Worm (Caenorhabditis elegans): ENCODE results near the gene ZK688.7.
A peak's percentile ranks its signal among the peaks of the same experiment; 100 is the strongest.

ZK688.7 gene

ce11 chrIII:7880132-7880715 lies 31.2 kb downstream of the ZK688.7 start (continued):
- TF ChIP-seq sptf-1 (tag; optimal IDR thresholded peaks at IDR 0.05) (no peak), pag-3 (tag; optimal IDR thresholded peaks at IDR 0.05; ENCODE audit: borderline replicate concordance, insufficient read depth) (no peak), dsc-1 (tag; optimal IDR thresholded peaks at IDR 0.05) (peak; percentile 50), nhr-84 (tag; optimal IDR thresholded peaks at IDR 0.05) (no peak), aha-1 (tag; optimal IDR thresholded peaks at IDR 0.05) (no peak), unc-30 (tag; optimal IDR thresholded peaks at IDR 0.05) (no peak), ztf-4 (tag; optimal IDR thresholded peaks at IDR 0.05) (no peak), grh-1 (GFP tag; IDR thresholded peaks at IDR 0.05) (no peak), zag-1 (tag; optimal IDR thresholded peaks at IDR 0.05) (no peak), ceh-90 (tag; optimal IDR thresholded peaks at IDR 0.05) (no peak), ceh-82 (tag; optimal IDR thresholded peaks at IDR 0.05) (no peak), efl-3 (GFP tag; optimal IDR thresholded peaks at IDR 0.05) (no peak), sox-4 (tag; optimal IDR thresholded peaks at IDR 0.05) (no peak), efl-1 (optimal IDR thresholded peaks at IDR 0.05) (no peak), efl-1 (GFP tag; optimal IDR thresholded peaks at IDR 0.05 in 1 of 2) (peak in 1 of 2 experiments; percentile 61), nhr-12 (tag; optimal IDR thresholded peaks at IDR 0.05) (no peak), ceh-8 (GFP tag; optimal IDR thresholded peaks at IDR 0.05) (no peak)

ce11 chrIII:7878852-7879329 lies 32.5 kb downstream of the ZK688.7 start, which contains the start of gene sup-18:
TSS of gene sup-18 (minus strand) at chrIII:7878902.
- TF ChIP-seq fkh-4 (tag; optimal IDR thresholded peaks at IDR 0.05; ENCODE audit: borderline replicate concordance): peak; percentile 59
- peak; percentile 87 for TF ChIP-seq dsc-1 (tag; optimal IDR thresholded peaks at IDR 0.05)
- no peak for TF ChIP-seq ces-1 (GFP tag; optimal IDR thresholded peaks at IDR 0.05)

ce11 chrIII:7877090-7877489 lies 34.3 kb downstream of the ZK688.7 start:
- TF ChIP-seq ces-1 (GFP tag; optimal IDR thresholded peaks at IDR 0.05) (no peak), fkh-10 (GFP tag; optimal IDR thresholded peaks at IDR 0.05) (no peak), nhr-19 (GFP tag; conservative IDR thresholded peaks at IDR 0.05) (no peak), pag-3 (tag; optimal IDR thresholded peaks at IDR 0.05; ENCODE audit: borderline replicate concordance, insufficient read depth) (no peak), fos-1 (tag; optimal IDR thresholded peaks at IDR 0.05) (no peak), sox-4 (tag; optimal IDR thresholded peaks at IDR 0.05) (no peak), ceh-8 (GFP tag; optimal IDR thresholded peaks at IDR 0.05) (no peak), lin-39 (tag; optimal IDR thresholded peaks at IDR 0.05) (no peak), hlh-4 (tag; optimal IDR thresholded peaks at IDR 0.05) (no peak), zip-4 (GFP tag; optimal IDR thresholded peaks at IDR 0.05) (no peak), efl-3 (GFP tag; optimal IDR thresholded peaks at IDR 0.05) (no peak), lin-35 (GFP tag; optimal IDR thresholded peaks at IDR 0.05) (no peak)

DNA sequence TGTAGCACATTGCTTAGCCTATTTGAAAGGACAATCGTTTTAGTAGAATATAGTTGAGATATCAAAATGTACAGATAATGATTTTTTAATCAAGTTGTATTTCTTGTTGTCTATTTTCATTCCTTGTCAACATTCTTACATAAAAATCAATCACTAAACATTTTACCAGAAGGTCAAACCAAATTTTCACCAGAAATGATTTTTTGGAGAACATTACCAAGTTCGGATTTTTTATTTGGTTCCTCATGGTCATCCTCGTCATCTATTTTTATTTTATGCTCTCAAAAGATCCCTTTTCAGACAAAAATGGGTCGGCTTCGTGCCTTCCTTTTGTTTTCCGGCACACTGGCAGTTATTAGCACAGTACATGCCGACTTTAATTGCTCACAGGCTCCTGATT lies 38.0 kb downstream of the ZK688.7 start, which contains the start of gene tyr-1:
TSS of gene tyr-1 (plus strand) at position 301 of the 400 bp plus-strand sequence.
- no peak for TF ChIP-seq lin-15B (tag; optimal IDR thresholded peaks at IDR 0.05)
- TF ChIP-seq sox-4 (tag; optimal IDR thresholded peaks at IDR 0.05): no peak
- TF ChIP-seq efl-3 (GFP tag; optimal IDR thresholded peaks at IDR 0.05): no peak
- TF ChIP-seq dsc-1 (tag; optimal IDR thresholded peaks at IDR 0.05): no peak
- TF ChIP-seq efl-1 (optimal IDR thresholded peaks at IDR 0.05): no peak
- TF ChIP-seq efl-1 (GFP tag; optimal IDR thresholded peaks at IDR 0.05 in 1 of 2): peak in 1 of 2 experiments; percentile 17

ce11 chrIII:7872776-7873175 lies 38.7 kb downstream of the ZK688.7 start:
- TF ChIP-seq F16B12.6 (tag; optimal IDR thresholded peaks at IDR 0.05) (no peak), ceh-88 (GFP tag; IDR thresholded peaks at IDR 0.05) (no peak), unc-130 (tag; optimal IDR thresholded peaks at IDR 0.05) (no peak), nhr-20 (tag; optimal IDR thresholded peaks at IDR 0.05) (peak; percentile 39), snu-23 (GFP tag; optimal IDR thresholded peaks at IDR 0.05) (peak; percentile 8), lin-14 (GFP tag; optimal IDR thresholded peaks at IDR 0.05) (peak; percentile 64), Y116A8C.19 (tag; optimal IDR thresholded peaks at IDR 0.05; ENCODE audit: borderline replicate concordance) (no peak), pax-3 (tag; optimal IDR thresholded peaks at IDR 0.05) (no peak), blmp-1 (tag; optimal IDR thresholded peaks at IDR 0.05) (peak; percentile 63), pqm-1 (tag; optimal IDR thresholded peaks at IDR 0.05) (no peak), lin-39 (tag; optimal IDR thresholded peaks at IDR 0.05) (no peak), elt-3 (tag; optimal IDR thresholded peaks at IDR 0.05) (peak in 1 of 6 experiments; percentile 73), lsy-2 (tag; optimal IDR thresholded peaks at IDR 0.05) (peak in 1 of 2 experiments; percentile 16), mep-1 (tag; optimal IDR thresholded peaks at IDR 0.05) (peak; percentile 53), fkh-8 (tag; optimal IDR thresholded peaks at IDR 0.05) (no peak), nhr-85 (tag) (peak; percentile 86), fkh-10 (GFP tag; optimal IDR thresholded peaks at IDR 0.05) (no peak), nhr-71 (tag; optimal IDR thresholded peaks at IDR 0.05) (peak; percentile 36), vab-15 (tag; optimal IDR thresholded peaks at IDR 0.05) (peak; percentile 14)
